Fruit fly (Drosophila melanogaster): ENCODE data around the gene CG17154.

The CG17154 gene

DNA sequence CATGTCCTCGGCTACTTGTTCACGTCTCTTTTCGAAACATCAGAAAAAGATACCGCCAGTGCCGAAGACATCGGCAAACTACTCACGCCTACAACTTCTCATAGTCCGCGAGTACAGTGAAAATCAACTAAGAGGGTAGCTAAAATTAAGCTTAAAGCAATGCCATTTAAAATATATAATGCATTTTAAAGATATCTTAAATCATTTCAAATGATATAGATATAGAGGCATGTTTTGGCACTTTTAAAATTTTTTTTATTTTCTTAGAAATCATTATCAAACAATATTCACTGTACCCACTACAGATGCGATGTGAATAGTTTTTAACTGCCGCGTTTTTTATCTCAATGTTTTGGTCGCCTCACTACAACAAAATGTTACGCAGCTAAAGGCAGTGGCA is 37.8 kb upstream of the CG17154 start:
- peak; percentile 63 for TF ChIP-seq eg (GFP tag; IDR thresholded peaks at IDR 0.05)
- peak; percentile 6 for TF ChIP-seq Hr4 (GFP tag; optimal IDR thresholded peaks at IDR 0.05)
- TF ChIP-seq Ets96B (tag; optimal IDR thresholded peaks at IDR 0.05), result peak; percentile 21
- peak; percentile 2 for TF ChIP-seq CG3032 (tag; optimal IDR thresholded peaks at IDR 0.05)
- peak; percentile 21 for TF ChIP-seq CG10669 (GFP tag; optimal IDR thresholded peaks at IDR 0.05)
- no peak for TF ChIP-seq CG9139 (GFP tag; optimal IDR thresholded peaks at IDR 0.05)
- peak; percentile 81 for TF ChIP-seq Eip78C (GFP tag)
- peak; percentile 26 for TF ChIP-seq dsx (GFP tag; optimal IDR thresholded peaks at IDR 0.05; ENCODE audit: poor library complexity, severe bottlenecking)
- no peak for TF ChIP-seq net (GFP tag; optimal IDR thresholded peaks at IDR 0.05)
- TF ChIP-seq CG7368 (GFP tag; optimal IDR thresholded peaks at IDR 0.05), result no peak
- TF ChIP-seq CG11294 (GFP tag; IDR thresholded peaks at IDR 0.05), result no peak
- peak; percentile 7 for TF ChIP-seq CG4318 (GFP tag; optimal IDR thresholded peaks at IDR 0.05)
- peak; percentile 17 for TF ChIP-seq CG6276 (GFP tag; optimal IDR thresholded peaks at IDR 0.05)
- TF ChIP-seq CG8119 (GFP tag; IDR thresholded peaks at IDR 0.05), result peak; percentile 70; the same call in 2 of the 3 replicates
- peak; percentile 38 for TF ChIP-seq CG10631 (GFP tag; optimal IDR thresholded peaks at IDR 0.05)
- TF ChIP-seq CG15336 (GFP tag; IDR thresholded peaks at IDR 0.05), result peak; percentile 79
- TF ChIP-seq Eip93F (GFP tag; optimal IDR thresholded peaks at IDR 0.05), result no peak
- no peak for TF ChIP-seq Lpt (GFP tag; optimal IDR thresholded peaks at IDR 0.05)
- peak; percentile 33 for TF ChIP-seq CG32006 (GFP tag; optimal IDR thresholded peaks at IDR 0.05)
- peak; percentile 40; the same call in 1 of the 2 replicates for TF ChIP-seq Gug (GFP tag; IDR thresholded peaks at IDR 0.05)
- no peak for TF ChIP-seq vri (GFP tag; optimal IDR thresholded peaks at IDR 0.05)

DNA sequence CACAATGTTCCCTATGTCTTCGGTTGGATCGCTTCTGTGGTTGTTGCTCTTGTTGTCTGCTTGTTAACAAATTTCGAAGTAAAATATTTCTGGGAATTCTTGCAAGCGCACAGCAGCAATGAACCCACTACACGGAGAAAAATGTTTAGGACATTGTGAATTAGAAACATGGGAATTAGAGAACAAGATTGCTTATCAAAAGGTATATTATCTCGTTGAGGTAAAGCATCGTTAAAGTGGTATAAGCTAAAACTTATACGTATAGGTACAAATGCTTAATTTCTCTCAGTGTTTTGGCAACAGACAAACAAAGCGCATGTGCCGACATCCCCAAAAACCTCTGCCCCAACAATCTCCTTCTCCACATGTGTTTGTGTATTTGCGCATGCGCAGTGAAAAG is 34.7 kb upstream of the CG17154 start:
- TF ChIP-seq CG7368 (GFP tag; optimal IDR thresholded peaks at IDR 0.05), result peak; percentile 65
- TF ChIP-seq Gug (GFP tag; IDR thresholded peaks at IDR 0.05), result no peak
- peak; percentile 93 for TF ChIP-seq lz (GFP tag; optimal IDR thresholded peaks at IDR 0.05)
- TF ChIP-seq CG16779 (tag; optimal IDR thresholded peaks at IDR 0.05), result peak; percentile 42
- TF ChIP-seq Ets96B (tag; optimal IDR thresholded peaks at IDR 0.05), result peak; percentile 27
- peak; percentile 73 for TF ChIP-seq Eip75B (GFP tag; optimal IDR thresholded peaks at IDR 0.05)
- peak; percentile 14 for TF ChIP-seq fkh (GFP tag; optimal IDR thresholded peaks at IDR 0.05)
- peak; percentile 51 for TF ChIP-seq CG8119 (GFP tag; IDR thresholded peaks at IDR 0.05)
- peak; percentile 93 for TF ChIP-seq Hr39 (GFP tag; optimal IDR thresholded peaks at IDR 0.05)
- TF ChIP-seq eg (GFP tag; IDR thresholded peaks at IDR 0.05), result peak; percentile 47; the same call in 1 of the 3 replicates
- no peak for TF ChIP-seq CG9139 (GFP tag; optimal IDR thresholded peaks at IDR 0.05)
- TF ChIP-seq net (GFP tag; optimal IDR thresholded peaks at IDR 0.05), result peak; percentile 44
- peak; percentile 95 for TF ChIP-seq vri (GFP tag; optimal IDR thresholded peaks at IDR 0.05)
- TF ChIP-seq CG11902 (GFP tag; optimal IDR thresholded peaks at IDR 0.05), result peak; percentile 68
- TF ChIP-seq ss (GFP tag; optimal IDR thresholded peaks at IDR 0.05), result no peak
- peak; percentile 93 for TF ChIP-seq CG31627 (GFP tag; optimal IDR thresholded peaks at IDR 0.05)
- peak; percentile 80 for TF ChIP-seq CG6792 (GFP tag; optimal IDR thresholded peaks at IDR 0.05)
- TF ChIP-seq CG4318 (GFP tag; optimal IDR thresholded peaks at IDR 0.05), result no peak
- TF ChIP-seq OdsH (GFP tag; optimal IDR thresholded peaks at IDR 0.05), result peak; percentile 68
- TF ChIP-seq fd85E (GFP tag; optimal IDR thresholded peaks at IDR 0.05), result peak; percentile 49
- peak; percentile 35 for TF ChIP-seq CG3032 (tag; optimal IDR thresholded peaks at IDR 0.05)
- TF ChIP-seq CG34406 (GFP tag; optimal IDR thresholded peaks at IDR 0.05), result peak; percentile 63
- TF ChIP-seq Blimp-1 (GFP tag; optimal IDR thresholded peaks at IDR 0.05), result peak; percentile 69
- peak; percentile 74 for TF ChIP-seq CG10631 (GFP tag; optimal IDR thresholded peaks at IDR 0.05)
- peak; percentile 96 for TF ChIP-seq svp (GFP tag)
- peak; percentile 87 for TF ChIP-seq Smox (GFP tag; optimal IDR thresholded peaks at IDR 0.05)
- TF ChIP-seq CG8632 (GFP tag; optimal IDR thresholded peaks at IDR 0.05), result peak; percentile 55
- TF ChIP-seq topi (GFP tag; optimal IDR thresholded peaks at IDR 0.05), result peak; percentile 91
- peak; percentile 86 for TF ChIP-seq Sox14 (GFP tag; optimal IDR thresholded peaks at IDR 0.05)
- TF ChIP-seq Eip78C (GFP tag), result peak; percentile 88
- peak; percentile 64 for TF ChIP-seq achi (GFP tag; optimal IDR thresholded peaks at IDR 0.05)
- TF ChIP-seq CG8319 (GFP tag; optimal IDR thresholded peaks at IDR 0.05), result peak; percentile 60
- TF ChIP-seq salr (GFP tag; optimal IDR thresholded peaks at IDR 0.05), result no peak
- peak; percentile 39 for TF ChIP-seq Hr4 (GFP tag; optimal IDR thresholded peaks at IDR 0.05)
- peak; percentile 64 for TF ChIP-seq Sox15 (GFP tag; optimal IDR thresholded peaks at IDR 0.05)
- peak; percentile 83 for TF ChIP-seq CG3919 (GFP tag; optimal IDR thresholded peaks at IDR 0.05)
- no peak for TF ChIP-seq Hr38 (GFP tag; optimal IDR thresholded peaks at IDR 0.05)
- TF ChIP-seq Eip93F (GFP tag; optimal IDR thresholded peaks at IDR 0.05), result peak; percentile 64
- TF ChIP-seq CG15336 (GFP tag; IDR thresholded peaks at IDR 0.05), result peak; percentile 46; the same call in 1 of the 2 replicates
- peak; percentile 58 for TF ChIP-seq CG32006 (GFP tag; optimal IDR thresholded peaks at IDR 0.05)
- TF ChIP-seq Lpt (GFP tag; optimal IDR thresholded peaks at IDR 0.05), result peak; percentile 34
- TF ChIP-seq pdm3 (GFP tag; optimal IDR thresholded peaks at IDR 0.05), result peak; percentile 68
- TF ChIP-seq dsx (GFP tag; optimal IDR thresholded peaks at IDR 0.05; ENCODE audit: poor library complexity, severe bottlenecking), result peak; percentile 12
- TF ChIP-seq Ets21C (GFP tag; optimal IDR thresholded peaks at IDR 0.05), result peak; percentile 88

Measured in whole organism, prepupa.